Fruit fly (Drosophila melanogaster) whole organism, embryonic: Measurements from ENCODE around the gene RpS25.

Source experiments
- Adf1 ChIP-seq: fragments of 200-800 bp; sonication (Bioruptor generic); IDR thresholded peaks from 2 replicates; pipeline ENCODE4 v1.3.6; 2022; ENCODE audit warnings: missing biosample characterization, missing genetic modification characterization
- Asciz ChIP-seq: fragments of 200-800 bp; sonication (Bioruptor generic); optimal IDR thresholded peaks from 2 replicates; lab custom pipeline; 2017; ENCODE audit warnings: missing biosample characterization, mild to moderate bottlenecking, missing genetic modification characterization, missing genetic modification reagents
- Atf-2 ChIP-seq: fragments of 200-800 bp; sonication (Bioruptor generic); optimal IDR thresholded peaks from 2 replicates; lab custom pipeline; 2016; ENCODE audit warnings: missing biosample characterization, missing genetic modification characterization
- Awh ChIP-seq: fragments of 200-800 bp; sonication (Bioruptor generic); IDR thresholded peaks from 2 replicates; pipeline ENCODE4, ENCODE4 v1.3.6; 2022; ENCODE audit warnings: missing biosample characterization, missing genetic modification characterization
- Bdp1 ChIP-seq: fragments of 200-800 bp; sonication (Bioruptor generic); optimal IDR thresholded peaks from 3 replicates; lab custom pipeline; 2016; ENCODE audit warnings: missing biosample characterization, missing genetic modification characterization
- CG10321 ChIP-seq: fragments of 200-800 bp; sonication (Bioruptor generic); IDR thresholded peaks from 2 replicates; pipeline ENCODE4 v1.3.6; 2022; ENCODE audit warnings: missing biosample characterization, missing genetic modification characterization
- CG11723 ChIP-seq: fragments of 200-800 bp; sonication (Bioruptor generic); optimal IDR thresholded peaks from 2 replicates; lab custom pipeline; 2017; ENCODE audit warnings: missing biosample characterization, mild to moderate bottlenecking, missing genetic modification characterization
- CG16863 ChIP-seq: fragments of 200-800 bp; sonication (Bioruptor generic); optimal IDR thresholded peaks from 3 replicates; lab custom pipeline; 2016; ENCODE audit warnings: missing biosample characterization, missing genetic modification characterization
- CG17361 ChIP-seq: fragments of 200-800 bp; sonication (Bioruptor generic); IDR thresholded peaks from 3 replicates; pipeline ENCODE4 v1.3.6; 2022; ENCODE audit warnings: missing biosample characterization, missing genetic modification characterization
- CG18262 ChIP-seq: fragments of 200-800 bp; optimal IDR thresholded peaks from 3 replicates; lab custom pipeline; 2019; ENCODE audit warnings: missing biosample characterization, mild to moderate bottlenecking, missing genetic modification characterization, moderate library complexity
- CG31441 ChIP-seq: fragments of 200-800 bp; sonication (Bioruptor generic); IDR thresholded peaks from 2 replicates; pipeline ENCODE4 v1.3.6; 2022; ENCODE audit warnings: missing biosample characterization, missing genetic modification characterization
- CG6272 ChIP-seq: fragments of 200-800 bp; sonication (Bioruptor generic); IDR thresholded peaks from 2 replicates; pipeline ENCODE4 v1.3.6; 2022; ENCODE audit warnings: missing biosample characterization, missing genetic modification characterization
- CG7357 ChIP-seq: fragments of 200-800 bp; sonication (Bioruptor generic); IDR thresholded peaks from 3 replicates; pipeline ENCODE4 v1.3.6; 2022; ENCODE audit warnings: missing biosample characterization, missing genetic modification characterization
- CG9609 ChIP-seq: fragments of 200-800 bp; sonication (Bioruptor generic); optimal IDR thresholded peaks from 3 replicates; lab custom pipeline; 2016; ENCODE audit warnings: missing biosample characterization, missing genetic modification characterization
- CHES-1-like ChIP-seq: fragments of 200-800 bp; sonication (Bioruptor generic); optimal IDR thresholded peaks from 2 replicates; lab custom pipeline; 2016; ENCODE audit warnings: missing biosample characterization, missing genetic modification characterization
- Deaf1 ChIP-seq: fragments of 200-800 bp; optimal IDR thresholded peaks from 3 replicates; lab custom pipeline; 2019; ENCODE audit warnings: missing biosample characterization, mild to moderate bottlenecking, missing genetic modification characterization, moderate library complexity
- Dek ChIP-seq: fragments of 200-800 bp; sonication (Bioruptor generic); optimal IDR thresholded peaks from 3 replicates; lab custom pipeline; 2019; ENCODE audit warnings: missing biosample characterization, mild to moderate bottlenecking, missing genetic modification characterization, moderate library complexity
- Dip3 ChIP-seq: fragments of 200-800 bp; sonication (Bioruptor generic); optimal IDR thresholded peaks from 3 replicates; lab custom pipeline; 2016; ENCODE audit warnings: missing biosample characterization, missing genetic modification characterization
- Dll ChIP-seq: fragments of 200-800 bp; sonication (Bioruptor generic); IDR thresholded peaks from 4 replicates; pipeline ENCODE4 v1.3.6; 2022; ENCODE audit warnings: missing biosample characterization, missing genetic modification characterization; ENCODE audit not compliant: partially characterized antibody
- Ets65A ChIP-seq: fragments of 200-800 bp; sonication (Bioruptor generic); peaks from one replicate; lab custom pipeline; 2016; ENCODE audit warnings: missing biosample characterization, missing genetic modification characterization
- Gug ChIP-seq: fragments of 200-800 bp; sonication (Bioruptor generic); IDR thresholded peaks from 4 replicates; pipeline ENCODE4 v1.3.6; 2022; ENCODE audit warnings: missing biosample characterization, missing genetic modification characterization
- HLH4C ChIP-seq: fragments of 200-800 bp; sonication (Bioruptor generic); IDR thresholded peaks from 3 replicates; pipeline ENCODE4 v1.3.6; 2022; ENCODE audit warnings: missing biosample characterization, missing genetic modification characterization; ENCODE audit not compliant: partially characterized antibody
- HLHmδ ChIP-seq: fragments of 200-800 bp; sonication (Bioruptor generic); optimal IDR thresholded peaks from 2 replicates; lab custom pipeline; 2018; ENCODE audit warnings: missing biosample characterization, mild to moderate bottlenecking, missing genetic modification characterization, moderate library complexity
- Hand ChIP-seq: fragments of 200-800 bp; sonication (Bioruptor generic); optimal IDR thresholded peaks from 2 replicates; lab custom pipeline; 2017; ENCODE audit warnings: mild to moderate bottlenecking, missing biosample characterization, missing genetic modification reagents, missing genetic modification characterization
- Hmx ChIP-seq: fragments of 200-800 bp; sonication (Bioruptor generic); optimal IDR thresholded peaks from 2 replicates; lab custom pipeline; 2016; ENCODE audit warnings: missing biosample characterization, missing genetic modification characterization
- Hr39 ChIP-seq: fragments of >200 bp; optimal IDR thresholded peaks from 2 replicates; lab custom pipeline; 2017
- Nf-YB ChIP-seq: fragments of 200-800 bp; sonication (Bioruptor generic); optimal IDR thresholded peaks from 3 replicates; lab custom pipeline; 2019; ENCODE audit warnings: missing biosample characterization, mild to moderate bottlenecking, missing genetic modification characterization, moderate library complexity
- Nf-YC ChIP-seq: fragments of 200-800 bp; optimal IDR thresholded peaks from 3 replicates; lab custom pipeline; 2019; ENCODE audit warnings: missing biosample characterization, mild to moderate bottlenecking, missing genetic modification characterization, moderate library complexity
- Rfx ChIP-seq: fragments of 200-800 bp; sonication (Bioruptor generic); IDR thresholded peaks from 2 replicates; pipeline ENCODE4 v1.3.6; 2022; ENCODE audit warnings: missing biosample characterization, missing genetic modification characterization
- Tbp ChIP-seq: fragments of >200 bp; optimal IDR thresholded peaks from 2 replicates; lab custom pipeline; 2018; ENCODE audit warnings: missing biosample characterization, missing genetic modification characterization
- Trl ChIP-seq, 3 experiments: fragments of >200 bp in 2 of 3; fragments of 200-800 bp in 1 of 3; sonication (Bioruptor generic) in 1 of 3; optimal IDR thresholded peaks; 2 replicates in 1 of 3; 3 replicates in 2 of 3; lab custom pipeline; 2016 to 2017; ENCODE audit warnings: missing biosample characterization in 1 of 3, missing genetic modification characterization in 1 of 3
- cg ChIP-seq: fragments of 200-800 bp; sonication (Bioruptor generic); optimal IDR thresholded peaks from 3 replicates; lab custom pipeline; 2019; ENCODE audit warnings: missing biosample characterization, mild to moderate bottlenecking, missing genetic modification characterization, moderate library complexity
- chm ChIP-seq: fragments of 200-800 bp; sonication (Bioruptor generic); IDR thresholded peaks from 2 replicates; pipeline ENCODE4 v1.3.6; 2022; ENCODE audit warnings: missing biosample characterization, missing genetic modification characterization
- ci ChIP-seq: fragments of 200-800 bp; sonication (Bioruptor generic); IDR thresholded peaks from 3 replicates; pipeline ENCODE4 v1.3.6; 2022; ENCODE audit warnings: missing biosample characterization, missing genetic modification characterization
- dpn ChIP-seq, 2 experiments: fragments of 200-800 bp; sonication (Bioruptor generic); optimal IDR thresholded peaks; 3 replicates each; lab custom pipeline; 2016; ENCODE audit warnings: missing biosample characterization in 2 of 2, missing genetic modification characterization in 2 of 2
- hkb ChIP-seq, 2 experiments: fragments of 200-800 bp in 1 of 2; fragments of >200 bp in 1 of 2; sonication (Bioruptor generic) in 1 of 2; IDR thresholded peaks in 1 of 2; optimal IDR thresholded peaks in 1 of 2; 2 replicates each; pipeline versions ENCODE4 v1.3.6 to Lab custom; 2017 to 2022; ENCODE audit warnings: missing biosample characterization in 1 of 2, missing genetic modification characterization in 1 of 2
- kah ChIP-seq: fragments of 200-800 bp; sonication (Bioruptor generic); optimal IDR thresholded peaks from 2 replicates; lab custom pipeline; 2018; ENCODE audit warnings: missing biosample characterization, mild to moderate bottlenecking, missing genetic modification characterization
- kay ChIP-seq: fragments of 200-800 bp; sonication (Bioruptor generic); optimal IDR thresholded peaks from 2 replicates; lab custom pipeline; 2016; ENCODE audit warnings: missing biosample characterization, missing genetic modification characterization
- pita ChIP-seq: fragments of 200-800 bp; sonication (Bioruptor generic); optimal IDR thresholded peaks from 2 replicates; lab custom pipeline; 2017; ENCODE audit warnings: missing biosample characterization, mild to moderate bottlenecking, missing genetic modification characterization
- schlank ChIP-seq: fragments of 200-800 bp; sonication (Bioruptor generic); optimal IDR thresholded peaks from 2 replicates; lab custom pipeline; 2018; ENCODE audit warnings: missing biosample characterization, mild to moderate bottlenecking, missing genetic modification characterization
- sens-2 ChIP-seq: fragments of 200-800 bp; sonication (Bioruptor generic); IDR thresholded peaks from 2 replicates; pipeline ENCODE4 v1.3.6; 2022; ENCODE audit warnings: missing biosample characterization, missing genetic modification characterization
- shn ChIP-seq: fragments of 200-800 bp; sonication (Bioruptor generic); optimal IDR thresholded peaks from 3 replicates; lab custom pipeline; 2016; ENCODE audit warnings: missing biosample characterization, missing genetic modification characterization
- sna ChIP-seq: fragments of 200-800 bp; sonication (Bioruptor generic); IDR thresholded peaks from 2 replicates; pipeline ENCODE4 v1.3.6; 2022; ENCODE audit warnings: missing biosample characterization, missing genetic modification characterization; ENCODE audit not compliant: partially characterized antibody
- sug ChIP-seq: fragments of 200-800 bp; optimal IDR thresholded peaks from 2 replicates; lab custom pipeline; 2019; ENCODE audit warnings: missing biosample characterization, mild to moderate bottlenecking, missing genetic modification characterization, moderate library complexity
- wdn ChIP-seq: fragments of 200-800 bp; sonication (Bioruptor generic); IDR thresholded peaks from 2 replicates; pipeline ENCODE4 v1.3.6; 2022; ENCODE audit warnings: missing biosample characterization, missing genetic modification characterization
- yki ChIP-seq: fragments of >200 bp; optimal IDR thresholded peaks from 3 replicates; lab custom pipeline; 2018
- z ChIP-seq: fragments of 200-800 bp; sonication (Bioruptor generic); IDR thresholded peaks from 3 replicates; pipeline ENCODE4 v1.3.6; 2022; ENCODE audit warnings: missing biosample characterization, missing genetic modification characterization

The RpS25 gene

DNA sequence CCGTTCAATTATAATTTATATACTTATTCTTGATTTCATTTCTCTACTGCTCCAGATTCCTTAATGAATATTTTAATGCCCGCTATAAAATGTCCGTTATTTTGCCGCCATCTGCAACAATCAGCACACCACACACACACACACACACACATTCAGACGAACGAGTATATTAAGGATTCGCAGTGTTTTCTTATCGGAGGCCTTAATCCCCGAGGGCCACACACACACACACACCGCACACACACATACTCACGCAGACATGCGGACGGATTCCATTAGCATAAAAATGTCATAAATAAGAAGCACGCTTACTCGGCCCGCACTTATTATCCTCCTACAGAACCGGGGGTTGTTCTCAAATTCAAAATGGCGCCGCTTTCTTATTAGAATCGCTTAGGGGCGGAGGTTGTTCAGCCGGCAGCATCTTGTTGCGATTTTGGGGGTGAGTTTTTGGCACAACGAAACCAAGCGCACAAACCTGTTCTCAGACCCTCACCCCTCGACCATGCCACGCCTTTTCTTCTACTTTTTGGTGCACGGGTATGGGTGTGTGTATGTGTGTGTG is 45.0 kb upstream of the RpS25 start (continued):
- TF ChIP-seq ci (GFP tag; lab: Robert Waterston, UW) = no peak
- no peak for TF ChIP-seq CG31441 (GFP tag; lab: Robert Waterston, UW)
- no peak for TF ChIP-seq HLH4C
- no peak for TF ChIP-seq CG16863
- TF ChIP-seq Dek = no peak
- no peak for TF ChIP-seq schlank (tag; lab: Kevin White, UChicago)
- no peak for TF ChIP-seq kah (GFP tag; lab: Kevin White, UChicago)
- no peak for TF ChIP-seq CG7357
- TF ChIP-seq Awh (GFP tag; lab: Robert Waterston, UW) = no peak
- TF ChIP-seq Atf-2 (GFP tag; lab: Kevin White, UChicago) = no peak
- no peak for TF ChIP-seq CG10321 (GFP tag; lab: Robert Waterston, UW)
- TF ChIP-seq HLHmδ (GFP tag; lab: Kevin White, UChicago) = no peak
- no peak for TF ChIP-seq Dip3 (GFP tag; lab: Kevin White, UChicago)

dm6 chr3R:11257537-11257936 is 41.5 kb upstream of the RpS25 start:
- peak; percentile 93 for TF ChIP-seq Ets65A (GFP tag; lab: Kevin White, UChicago)
- TF ChIP-seq sens-2 (GFP tag; lab: Robert Waterston, UW) = no peak
- TF ChIP-seq, all 482 proteins: peak for 1

DNA sequence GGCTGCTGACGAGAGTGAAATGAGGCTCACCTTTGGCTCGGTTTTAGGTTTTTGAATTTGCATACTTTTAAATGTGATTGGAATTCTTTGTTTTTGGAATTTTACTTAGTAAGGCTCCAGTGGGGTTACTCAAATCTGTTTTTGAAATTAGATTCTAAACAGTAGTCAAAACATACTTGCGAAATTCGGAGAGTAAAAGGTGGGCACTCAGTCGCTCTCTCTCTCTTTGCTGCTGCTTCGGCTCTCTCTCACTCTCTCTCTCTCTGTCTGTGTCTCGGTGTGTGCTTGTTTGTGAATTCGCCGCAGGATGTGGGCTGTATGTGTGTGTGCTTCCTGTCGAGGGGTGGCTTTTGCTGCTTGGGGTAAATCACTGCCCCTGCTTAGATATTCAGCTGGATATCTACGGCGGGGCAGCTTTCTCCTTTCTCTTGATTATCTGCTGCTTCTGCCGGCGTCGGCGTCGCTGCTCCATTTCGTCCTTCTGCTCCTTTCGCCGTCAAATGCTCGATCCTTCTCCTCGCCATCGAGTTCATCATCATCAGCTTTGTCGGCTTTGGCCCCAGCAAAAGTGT is 38.4 kb upstream of the RpS25 start:
- TF ChIP-seq Ets65A (GFP tag; lab: Kevin White, UChicago) (peak; percentile 63), Nf-YC (tag; lab: Kevin White, UChicago) (peak; percentile 90), Trl (optimal IDR thresholded peaks at IDR 0.05; lab: Kevin White, UChicago) (peak; percentile 79 to 85), Trl (GFP tag; optimal IDR thresholded peaks at IDR 0.05; lab: Kevin White, UChicago) (no peak), Gug (GFP tag; lab: Robert Waterston, UW) (no peak), pita (GFP tag; lab: Kevin White, UChicago) (no peak), z (0 out of 3 replicates have a peak, but pooled peaks have one; percentile 6), yki (peak; percentile 79), sna (GFP tag; lab: Robert Waterston, UW) (no peak), Hr39 (lab: Kevin White, UChicago) (no peak), CG18262 (no peak), shn (GFP tag; lab: Kevin White, UChicago) (no peak), Nf-YB (peak; percentile 82), CG6272 (GFP tag; lab: Robert Waterston, UW) (no peak), Adf1 (peak; percentile 86), Rfx (GFP tag; lab: Robert Waterston, UW) (no peak), Deaf1 (tag; lab: Kevin White, UChicago) (peak; percentile 81), hkb (optimal IDR thresholded peaks at IDR 0.05; lab: Kevin White, UChicago) (no peak), hkb (GFP tag; IDR thresholded peaks at IDR 0.05; lab: Robert Waterston, UW) (no peak), cg (GFP tag; lab: Kevin White, UChicago) (peak; percentile 57), CG9609 (GFP tag; lab: Kevin White, UChicago) (no peak), Hmx (GFP tag; lab: Kevin White, UChicago) (no peak)
- TF ChIP-seq, all 482 proteins: peak for 9

DNA sequence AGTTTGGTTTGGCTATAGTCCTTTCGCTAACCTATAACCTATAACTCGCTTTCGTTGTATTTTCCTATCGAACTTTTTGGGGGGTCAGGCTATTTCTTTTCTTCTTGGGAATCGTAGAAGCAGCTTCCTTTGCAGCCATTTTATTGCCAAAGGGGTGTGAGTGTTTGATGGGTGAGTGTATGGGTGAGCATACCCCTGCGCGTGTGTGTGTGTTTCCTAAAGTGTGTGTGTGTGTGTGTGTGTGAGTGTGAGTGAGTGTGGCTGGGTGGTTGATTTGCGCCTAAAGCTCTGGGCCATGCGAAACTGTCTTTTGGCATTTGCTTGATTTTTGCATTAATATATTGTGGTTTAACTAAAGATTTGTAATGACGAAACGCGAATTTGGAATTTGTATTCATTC is 37.7 kb upstream of the RpS25 start:
- peak; percentile 33 for TF ChIP-seq Nf-YB
- TF ChIP-seq CHES-1-like (GFP tag; lab: Kevin White, UChicago) = no peak
- TF ChIP-seq cg (GFP tag; lab: Kevin White, UChicago) = peak; percentile 68
- TF ChIP-seq Asciz (GFP tag; lab: Kevin White, UChicago) = no peak
- no peak for TF ChIP-seq Tbp (GFP tag; lab: Kevin White, UChicago)
- no peak for TF ChIP-seq Bdp1
- TF ChIP-seq chm (GFP tag; lab: Robert Waterston, UW) = no peak
- no peak for TF ChIP-seq dpn (GFP tag; optimal IDR thresholded peaks at IDR 0.05; lab: Kevin White, UChicago)
- no peak for TF ChIP-seq Hand (GFP tag; lab: Kevin White, UChicago)
- TF ChIP-seq kay (GFP tag; lab: Kevin White, UChicago) = no peak
- TF ChIP-seq CG17361 (GFP tag; lab: Robert Waterston, UW) = no peak
- TF ChIP-seq Dll (GFP tag; lab: Robert Waterston, UW) = no peak
- no peak for TF ChIP-seq CG11723 (GFP tag; lab: Kevin White, UChicago)
- no peak for TF ChIP-seq wdn (GFP tag; lab: Robert Waterston, UW)
- TF ChIP-seq sug = no peak
- no peak for TF ChIP-seq pita (GFP tag; lab: Kevin White, UChicago)
